Worm (Caenorhabditis elegans): ENCODE measurements around the gene T04C12.33.
A peak's percentile ranks its signal among the peaks of the same experiment; 100 is the strongest.

The T04C12.33 gene

DNA sequence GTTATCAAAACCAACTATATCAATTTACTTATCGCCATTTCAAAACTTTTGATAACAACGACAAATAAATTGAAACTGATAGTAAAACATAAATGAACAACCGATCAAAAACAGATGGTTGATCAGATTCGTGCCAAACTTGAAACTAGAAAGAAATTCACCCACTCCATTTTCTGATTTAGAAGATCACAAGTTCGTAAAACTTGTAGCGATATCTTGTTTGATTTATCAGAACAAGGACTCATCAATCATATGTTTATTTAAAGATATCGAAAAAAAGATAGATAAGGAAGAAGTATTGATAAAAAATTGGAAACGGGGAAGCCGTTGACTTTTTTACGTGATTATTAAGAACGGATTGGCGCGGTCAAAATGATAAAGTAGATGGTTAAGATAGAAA is 35.1 kb downstream of the T04C12.33 start:
- peak; percentile 2 for TF ChIP-seq gmeb-1 (tag; optimal IDR thresholded peaks at IDR 0.05)
- TF ChIP-seq fos-1 (tag; optimal IDR thresholded peaks at IDR 0.05): peak; percentile 4
- TF ChIP-seq sma-3 (GFP tag; optimal IDR thresholded peaks at IDR 0.05): peak; percentile 6
- peak; percentile 46 for TF ChIP-seq blmp-1 (tag; optimal IDR thresholded peaks at IDR 0.05; ENCODE audit: insufficient read depth)
- no peak for TF ChIP-seq lin-39 (tag; optimal IDR thresholded peaks at IDR 0.05)

DNA sequence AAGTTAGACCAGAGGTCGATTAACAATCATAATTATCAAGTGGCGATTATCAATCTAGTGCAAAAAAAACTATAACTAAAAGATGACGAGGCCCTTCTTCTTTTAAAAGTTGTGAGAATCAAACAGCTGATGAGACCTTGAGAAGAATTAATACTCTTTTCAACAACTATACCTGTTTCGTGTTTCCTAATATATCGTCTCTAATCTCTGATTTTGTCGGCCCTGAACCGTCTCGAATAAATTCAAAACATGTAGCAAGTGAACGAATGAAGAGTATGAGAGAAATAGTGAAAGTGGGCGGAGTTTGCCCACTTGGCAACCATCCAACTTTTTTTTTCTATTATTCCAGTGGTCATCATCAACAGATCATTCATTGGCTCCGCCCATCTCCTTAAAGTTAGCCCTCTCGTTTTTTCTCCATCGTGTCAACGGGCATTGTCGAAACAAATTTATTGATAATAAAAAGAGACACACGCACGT is 35.5 kb downstream of the T04C12.33 start, which contains the start of gene Y42A5A.1:
Gene Y42A5A.1, plus strand, starts transcription at position 430 of the 480 bp plus-strand sequence.
- peak; percentile 49 for TF ChIP-seq nhr-25 (tag; optimal IDR thresholded peaks at IDR 0.05)
- no peak for TF ChIP-seq blmp-1 (tag; optimal IDR thresholded peaks at IDR 0.05; ENCODE audit: insufficient read depth)

DNA sequence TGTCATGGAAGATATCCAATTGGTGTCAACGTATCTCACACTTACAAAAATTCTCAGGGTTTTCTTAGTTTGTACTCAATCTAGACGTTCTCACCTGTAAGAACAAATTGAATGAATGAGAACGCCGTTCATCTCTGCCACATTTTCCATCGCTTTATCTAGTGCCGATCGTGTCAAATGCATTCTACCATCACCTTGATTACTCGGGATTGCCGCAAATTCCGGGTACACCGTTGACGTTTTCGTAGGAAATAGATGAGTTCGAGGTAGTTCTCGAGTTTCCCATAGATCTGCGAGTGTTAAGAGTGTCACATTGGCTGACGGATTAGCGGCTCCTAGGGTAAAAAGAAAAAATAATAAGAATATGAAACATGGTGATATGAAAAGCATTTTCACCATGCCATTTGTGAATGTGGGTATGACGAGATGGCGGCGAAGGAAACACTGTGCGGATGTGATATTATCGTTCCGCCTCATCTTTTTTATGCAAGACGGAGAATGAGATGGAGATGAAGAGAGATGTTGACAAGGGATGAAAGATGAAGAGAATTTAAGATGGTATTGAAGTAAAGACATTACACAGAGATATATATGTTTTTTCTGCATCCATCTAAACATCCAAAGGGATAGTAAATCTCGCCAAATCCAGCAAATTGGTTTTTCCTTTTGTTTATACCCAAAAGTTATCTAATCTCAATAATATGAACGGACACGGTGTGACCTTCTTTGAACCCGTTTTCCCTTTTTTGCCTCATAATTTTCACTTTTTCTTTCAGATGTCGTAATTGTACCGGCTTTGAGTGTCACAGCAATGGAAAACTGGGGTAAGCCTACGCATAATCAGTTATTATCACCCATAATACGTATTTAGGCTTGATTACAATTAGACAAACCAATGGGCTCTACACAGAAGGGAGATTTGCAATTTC is 41.4 kb downstream of the T04C12.33 start, which contains the start of gene lact-8:
Gene lact-8, minus strand, starts transcription at position 445 of the 929 bp plus-strand sequence.
- TF ChIP-seq aly-2 (tag; optimal IDR thresholded peaks at IDR 0.05) (no peak), blmp-1 (tag; optimal IDR thresholded peaks at IDR 0.05; ENCODE audit: insufficient read depth) (peak; percentile 55)

DNA sequence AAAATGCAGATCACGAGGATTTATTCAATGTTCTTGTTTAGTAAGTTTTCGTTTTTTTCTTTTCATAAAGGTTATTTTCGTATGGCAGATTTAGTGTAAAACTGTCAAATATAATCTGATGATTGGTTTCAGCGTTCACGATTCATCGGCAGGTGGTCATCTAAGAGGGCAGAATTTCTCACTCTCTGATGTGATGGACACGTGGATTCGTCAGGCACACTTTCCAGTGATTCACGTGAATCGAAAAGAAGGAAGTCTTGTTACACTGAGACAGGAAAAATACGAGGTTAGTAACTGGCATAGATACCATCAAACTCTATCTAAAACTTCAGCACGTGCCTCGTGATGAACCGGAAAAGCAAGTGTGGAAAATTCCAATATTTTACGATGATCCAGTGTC is 42.7 kb downstream of the T04C12.33 start:
- peak; percentile 28 for TF ChIP-seq sma-9 (GFP tag; optimal IDR thresholded peaks at IDR 0.05)
- no peak for TF ChIP-seq sma-9 (tag; optimal IDR thresholded peaks at IDR 0.05)
- TF ChIP-seq nhr-129 (tag; optimal IDR thresholded peaks at IDR 0.05): peak; percentile 2
- peak; percentile 70 for TF ChIP-seq blmp-1 (tag; optimal IDR thresholded peaks at IDR 0.05; ENCODE audit: insufficient read depth)
- TF ChIP-seq sem-4 (tag; optimal IDR thresholded peaks at IDR 0.05): no peak
- TF ChIP-seq nhr-25 (tag; optimal IDR thresholded peaks at IDR 0.05): peak; percentile 84

DNA sequence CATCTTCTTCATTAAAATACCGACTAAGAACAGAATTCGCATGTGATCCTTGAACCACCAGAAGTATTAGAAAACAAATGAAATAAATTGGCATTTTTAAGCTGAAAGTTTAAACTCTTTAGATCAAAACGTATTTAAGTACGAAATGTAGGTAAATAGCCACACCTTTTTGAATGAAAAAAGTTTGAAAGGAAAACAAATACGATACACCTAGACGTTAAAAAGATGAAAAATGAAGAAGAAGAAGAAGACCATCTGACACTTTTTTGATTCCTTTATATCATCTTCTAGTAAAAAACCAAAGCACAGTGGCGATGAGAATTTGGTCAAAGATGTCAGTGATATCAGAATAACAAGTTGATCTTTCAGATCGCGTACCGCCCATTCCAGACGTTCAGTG is 43.9 kb downstream of the T04C12.33 start, which contains the start of gene Y42A5A.3:
Gene Y42A5A.3, minus strand, starts transcription at position 101 of the 400 bp plus-strand sequence.
- TF ChIP-seq egl-27 (tag; optimal IDR thresholded peaks at IDR 0.05) (no peak), sem-4 (tag; optimal IDR thresholded peaks at IDR 0.05) (no peak)

DNA sequence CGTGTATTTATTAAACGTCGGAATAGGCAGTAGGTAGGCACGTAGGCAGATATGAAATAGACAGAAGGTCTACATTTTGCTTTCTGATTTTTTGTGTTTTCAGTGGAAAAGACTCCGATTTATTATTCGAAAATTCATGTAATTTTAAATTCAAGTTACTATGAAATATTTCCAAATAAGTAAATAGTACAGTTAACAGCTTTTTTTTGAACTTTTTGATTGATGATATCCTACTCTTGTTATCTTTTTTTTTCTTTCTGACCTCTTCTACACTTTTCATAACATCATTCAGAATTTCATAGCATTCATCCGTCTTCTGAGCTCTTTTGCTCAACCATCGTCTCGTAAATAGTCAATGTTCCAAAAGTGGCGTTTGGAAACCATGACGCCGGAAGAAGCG is 46.6 kb downstream of the T04C12.33 start, which contains the start of gene cdkl-1:
Gene cdkl-1, plus strand, starts transcription at position 301 of the 400 bp plus-strand sequence.
- TF ChIP-seq lin-39 (tag; optimal IDR thresholded peaks at IDR 0.05) (no peak), lin-11 (tag; optimal IDR thresholded peaks at IDR 0.05) (no peak), nhr-12 (tag; optimal IDR thresholded peaks at IDR 0.05) (no peak), ztf-1 (GFP tag; conservative IDR thresholded peaks at IDR 0.05) (no peak), nhr-25 (tag; optimal IDR thresholded peaks at IDR 0.05) (no peak), lin-13 (GFP tag; optimal IDR thresholded peaks at IDR 0.05) (no peak), fos-1 (tag; optimal IDR thresholded peaks at IDR 0.05) (no peak), nhr-10 (tag; optimal IDR thresholded peaks at IDR 0.05) (no peak), unc-39 (tag; optimal IDR thresholded peaks at IDR 0.05) (no peak), alr-1 (tag; optimal IDR thresholded peaks at IDR 0.05) (no peak), zag-1 (tag; optimal IDR thresholded peaks at IDR 0.05) (no peak), ceh-82 (tag; optimal IDR thresholded peaks at IDR 0.05) (no peak)

Measured in whole organism, L2 larva.